Fruit fly (Drosophila melanogaster): ENCODE data around the gene Mst57Db.

Gene Mst57Db

dm6 chr3R:25830814-25831213, at the start of gene Mst57Db:
Gene Mst57Db, minus strand, starts transcription at chr3R:25830914.
- no peak for TF ChIP-seq N (GFP tag; optimal IDR thresholded peaks at IDR 0.05)
- no peak for TF ChIP-seq sv (GFP tag; optimal IDR thresholded peaks at IDR 0.05)
- TF ChIP-seq foxo (GFP tag; optimal IDR thresholded peaks at IDR 0.05): no peak
- TF ChIP-seq Sp1 (GFP tag; optimal IDR thresholded peaks at IDR 0.05): no peak

- peak; percentile 17 for TF ChIP-seq rgr (GFP tag; optimal IDR thresholded peaks at IDR 0.05)
- TF ChIP-seq usp (GFP tag; optimal IDR thresholded peaks at IDR 0.05): no peak
- TF ChIP-seq woc (GFP tag; optimal IDR thresholded peaks at IDR 0.05): no peak
- TF ChIP-seq OdsH (GFP tag; optimal IDR thresholded peaks at IDR 0.05): no peak
- no peak for TF ChIP-seq Jra (GFP tag; optimal IDR thresholded peaks at IDR 0.05)
- TF ChIP-seq Vsx2 (GFP tag; optimal IDR thresholded peaks at IDR 0.05; ENCODE audit: partially characterized antibody): no peak
- no peak for TF ChIP-seq tai (GFP tag; optimal IDR thresholded peaks at IDR 0.05)
- TF ChIP-seq fru (GFP tag; optimal IDR thresholded peaks at IDR 0.05): no peak
- no peak for TF ChIP-seq Rel (GFP tag; optimal IDR thresholded peaks at IDR 0.05)
- no peak for TF ChIP-seq Rel (tag; optimal IDR thresholded peaks at IDR 0.05)
- no peak for TF ChIP-seq dsf (GFP tag; optimal IDR thresholded peaks at IDR 0.05; ENCODE audit: borderline replicate concordance)
- TF ChIP-seq pan (optimal IDR thresholded peaks at IDR 0.05): no peak
- TF ChIP-seq Mio (GFP tag; optimal IDR thresholded peaks at IDR 0.05): no peak
- TF ChIP-seq lola (GFP tag; optimal IDR thresholded peaks at IDR 0.05): no peak
- TF ChIP-seq psq (GFP tag; optimal IDR thresholded peaks at IDR 0.05): no peak
- no peak for TF ChIP-seq foxo (GFP tag; optimal IDR thresholded peaks at IDR 0.05)
- no peak for TF ChIP-seq jim (GFP tag; optimal IDR thresholded peaks at IDR 0.05)
- peak; percentile 57 for TF ChIP-seq sv (GFP tag; optimal IDR thresholded peaks at IDR 0.05)
- TF ChIP-seq brk (GFP tag; optimal IDR thresholded peaks at IDR 0.05): no peak
- TF ChIP-seq GATAd (GFP tag; optimal IDR thresholded peaks at IDR 0.05): no peak
- TF ChIP-seq CrebA (GFP tag; optimal IDR thresholded peaks at IDR 0.05; ENCODE audit: borderline replicate concordance): no peak
- no peak for TF ChIP-seq sage (GFP tag; optimal IDR thresholded peaks at IDR 0.05)
- TF ChIP-seq Hr83 (GFP tag; optimal IDR thresholded peaks at IDR 0.05; ENCODE audit: poor library complexity, severe bottlenecking): no peak
- TF ChIP-seq HLH106 (tag; optimal IDR thresholded peaks at IDR 0.05): no peak
- TF ChIP-seq N (GFP tag; optimal IDR thresholded peaks at IDR 0.05): no peak
- no peak for TF ChIP-seq dmrt93B (GFP tag; optimal IDR thresholded peaks at IDR 0.05)
- TF ChIP-seq Abd-B (GFP tag; optimal IDR thresholded peaks at IDR 0.05): no peak
- no peak for TF ChIP-seq dl (GFP tag; optimal IDR thresholded peaks at IDR 0.05; ENCODE audit: insufficient read depth in 1 of 2, partially characterized antibody in 2 of 2)
- TF ChIP-seq Hnf4 (GFP tag; optimal IDR thresholded peaks at IDR 0.05): no peak
- no peak for TF ChIP-seq Sp1 (GFP tag; optimal IDR thresholded peaks at IDR 0.05)
- no peak for TF ChIP-seq br (GFP tag; optimal IDR thresholded peaks at IDR 0.05)
- TF ChIP-seq Dif (GFP tag; optimal IDR thresholded peaks at IDR 0.05; ENCODE audit: partially characterized antibody): no peak
- peak; percentile 2 for TF ChIP-seq h (GFP tag; optimal IDR thresholded peaks at IDR 0.05)
- TF ChIP-seq ey (GFP tag; optimal IDR thresholded peaks at IDR 0.05): peak; percentile 19
Measured at dm6 chr3R:25879324-25879766, 48.6 kb upstream of the Mst57Db start.

DNA sequence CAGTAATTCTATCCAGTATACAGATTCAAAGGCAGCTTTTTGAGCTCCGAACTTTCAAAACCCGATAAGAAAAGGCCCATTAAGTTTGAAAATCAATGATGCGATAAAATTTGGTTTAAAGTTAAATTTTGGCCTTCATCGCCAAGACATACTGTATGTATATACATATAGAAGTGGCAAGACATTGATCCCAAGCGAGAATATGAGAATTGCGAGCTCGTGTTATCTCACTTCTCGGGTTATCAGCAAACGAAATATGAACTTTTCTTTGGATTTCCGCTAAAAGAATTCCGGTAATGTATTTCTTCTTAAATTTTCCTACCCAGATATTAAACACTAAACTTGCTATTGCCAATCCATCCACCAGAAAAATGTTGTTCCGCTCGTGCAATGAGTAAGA, 46.4 kb upstream of the Mst57Db start:
- TF ChIP-seq Dfd (GFP tag; optimal IDR thresholded peaks at IDR 0.05) (no peak), rgr (GFP tag; optimal IDR thresholded peaks at IDR 0.05) (no peak), jim (GFP tag; optimal IDR thresholded peaks at IDR 0.05) (no peak), Rel (GFP tag; optimal IDR thresholded peaks at IDR 0.05) (no peak), Rel (tag; optimal IDR thresholded peaks at IDR 0.05) (no peak), br (GFP tag; optimal IDR thresholded peaks at IDR 0.05) (no peak), h (GFP tag; optimal IDR thresholded peaks at IDR 0.05) (no peak), Hr78 (GFP tag; optimal IDR thresholded peaks at IDR 0.05) (no peak), dl (GFP tag; optimal IDR thresholded peaks at IDR 0.05; ENCODE audit: insufficient read depth in 1 of 2, partially characterized antibody in 2 of 2) (no peak), N (GFP tag; optimal IDR thresholded peaks at IDR 0.05) (no peak), CG9705 (GFP tag; optimal IDR thresholded peaks at IDR 0.05) (no peak), Hr83 (GFP tag; optimal IDR thresholded peaks at IDR 0.05; ENCODE audit: poor library complexity, severe bottlenecking) (no peak), HLH106 (tag; optimal IDR thresholded peaks at IDR 0.05) (no peak), foxo (GFP tag; optimal IDR thresholded peaks at IDR 0.05) (no peak), CG32264 (GFP tag; optimal IDR thresholded peaks at IDR 0.05) (no peak), Vsx2 (GFP tag; optimal IDR thresholded peaks at IDR 0.05; ENCODE audit: partially characterized antibody) (no peak), Dif (GFP tag; optimal IDR thresholded peaks at IDR 0.05; ENCODE audit: partially characterized antibody) (no peak)
